Fruit fly (Drosophila melanogaster): Measurements from ENCODE around the gene CG15765.

Gene CG15765

DNA sequence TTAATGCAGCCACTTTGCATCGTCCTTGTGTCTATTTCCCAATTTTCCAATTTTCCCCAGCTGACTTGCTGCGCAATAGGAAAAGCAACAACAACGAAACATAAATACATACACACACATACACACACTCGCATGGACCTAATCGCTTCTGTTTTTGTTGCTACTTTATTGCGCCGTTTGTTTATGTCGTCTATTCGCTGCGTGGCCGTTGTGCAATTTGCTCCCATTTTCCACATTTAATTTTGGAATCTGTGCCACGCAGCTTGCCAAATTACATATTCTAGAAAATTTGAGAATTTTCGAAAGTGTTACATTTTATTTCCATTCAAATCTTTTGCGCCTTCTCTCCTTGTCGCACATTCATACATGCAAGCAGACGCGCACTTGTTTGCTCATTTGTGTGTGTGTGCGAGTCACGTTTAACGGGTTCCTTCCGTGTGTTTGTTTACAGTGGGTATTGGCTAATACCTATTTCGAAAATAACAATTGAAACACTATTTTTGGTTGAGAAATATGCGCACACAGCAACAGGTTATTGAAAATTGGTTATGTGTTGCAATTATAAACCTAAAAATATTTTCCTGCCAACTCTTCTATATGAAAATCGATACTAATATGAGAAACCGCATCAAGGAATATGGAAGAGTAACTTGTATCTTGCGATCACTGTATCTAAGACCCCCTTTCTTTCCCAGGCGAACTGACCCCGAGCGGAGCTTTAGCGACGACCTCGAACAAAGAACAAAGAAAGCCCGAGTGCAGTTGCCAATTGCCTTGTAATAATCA, 62.0 kb downstream of the CG15765 start:
- no peak for TF ChIP-seq pzg (GFP tag; optimal IDR thresholded peaks at IDR 0.05)
- no peak for TF ChIP-seq knrl (GFP tag; IDR thresholded peaks at IDR 0.05; ENCODE audit: partially characterized antibody)
- peak; percentile 62 for TF ChIP-seq Ptx1 (GFP tag; IDR thresholded peaks at IDR 0.05)
- TF ChIP-seq CG4854 (GFP tag; optimal IDR thresholded peaks at IDR 0.05), result peak; percentile 27
- no peak for TF ChIP-seq CG34224 (GFP tag; IDR thresholded peaks at IDR 0.05; ENCODE audit: partially characterized antibody)
- no peak for TF ChIP-seq tup (GFP tag; optimal IDR thresholded peaks at IDR 0.05)
- no peak for TF ChIP-seq fd3F (GFP tag; optimal IDR thresholded peaks at IDR 0.05)
- TF ChIP-seq Ets97D (GFP tag; optimal IDR thresholded peaks at IDR 0.05), result peak; percentile 15
- TF ChIP-seq D19B (GFP tag; optimal IDR thresholded peaks at IDR 0.05), result peak; percentile 27
- no peak for TF ChIP-seq CG5953 (GFP tag; IDR thresholded peaks at IDR 0.05)
- TF ChIP-seq cwo (GFP tag; optimal IDR thresholded peaks at IDR 0.05), result peak; percentile 97
- peak; percentile 62 for TF ChIP-seq CG15269 (tag; optimal IDR thresholded peaks at IDR 0.05)
- TF ChIP-seq CG10543 (GFP tag; optimal IDR thresholded peaks at IDR 0.05), result peak; percentile 1
- TF ChIP-seq CG14667 (GFP tag; IDR thresholded peaks at IDR 0.05), result no peak
- TF ChIP-seq Camta (GFP tag; optimal IDR thresholded peaks at IDR 0.05), result no peak
- TF ChIP-seq danr (GFP tag; IDR thresholded peaks at IDR 0.05), result no peak
- TF ChIP-seq CG10959 (GFP tag; IDR thresholded peaks at IDR 0.05), result no peak
- peak; percentile 58 for TF ChIP-seq CG8478 (optimal IDR thresholded peaks at IDR 0.05)
- no peak for TF ChIP-seq Hand (GFP tag; optimal IDR thresholded peaks at IDR 0.05)
- peak; percentile 55 for TF ChIP-seq CG7556 (GFP tag; optimal IDR thresholded peaks at IDR 0.05)
- peak; percentile 20 for TF ChIP-seq CG33213 (GFP tag; optimal IDR thresholded peaks at IDR 0.05)
- no peak for TF ChIP-seq mld (GFP tag; IDR thresholded peaks at IDR 0.05; ENCODE audit: partially characterized antibody)
- peak; percentile 3 for TF ChIP-seq cato (GFP tag; optimal IDR thresholded peaks at IDR 0.05; ENCODE audit: borderline replicate concordance)
- TF ChIP-seq CG11504 (tag; optimal IDR thresholded peaks at IDR 0.05), result peak; percentile 52
- TF ChIP-seq CG2129 (GFP tag; IDR thresholded peaks at IDR 0.05; ENCODE audit: partially characterized antibody), result no peak
- TF ChIP-seq H2.0 (GFP tag; IDR thresholded peaks at IDR 0.05), result no peak
- TF ChIP-seq CG14860 (GFP tag; IDR thresholded peaks at IDR 0.05; ENCODE audit: partially characterized antibody), result no peak
- peak; percentile 8 for TF ChIP-seq CrebB (tag; optimal IDR thresholded peaks at IDR 0.05)
- peak; percentile 36 for TF ChIP-seq Hr3 (GFP tag; optimal IDR thresholded peaks at IDR 0.05)
- peak; percentile 31 for TF ChIP-seq CG13123 (GFP tag; optimal IDR thresholded peaks at IDR 0.05)
- TF ChIP-seq C15 (GFP tag; IDR thresholded peaks at IDR 0.05), result no peak
- no peak for TF ChIP-seq gfzf (GFP tag; optimal IDR thresholded peaks at IDR 0.05)
- TF ChIP-seq peb (GFP tag; IDR thresholded peaks at IDR 0.05), result no peak
- no peak for TF ChIP-seq yki (optimal IDR thresholded peaks at IDR 0.05)
- peak; percentile 37 for TF ChIP-seq CG17385 (GFP tag; optimal IDR thresholded peaks at IDR 0.05)
- peak; percentile 9 for TF ChIP-seq Kr (GFP tag; optimal IDR thresholded peaks at IDR 0.05)
- 0 out of 2 replicates have a peak, but pooled peaks have one; percentile 23 for TF ChIP-seq CG17328 (GFP tag; IDR thresholded peaks at IDR 0.05)
- peak; percentile 8 for TF ChIP-seq MESR4 (GFP tag; optimal IDR thresholded peaks at IDR 0.05)
- no peak for TF ChIP-seq unc-4 (GFP tag; IDR thresholded peaks at IDR 0.05; ENCODE audit: partially characterized antibody)
- no peak for TF ChIP-seq emc (GFP tag; optimal IDR thresholded peaks at IDR 0.05)
- TF ChIP-seq Chrac-16 (GFP tag; optimal IDR thresholded peaks at IDR 0.05), result peak; percentile 45
- peak; percentile 80 for TF ChIP-seq sens (GFP tag)
- TF ChIP-seq Hmr (GFP tag; optimal IDR thresholded peaks at IDR 0.05), result peak; percentile 64
- TF ChIP-seq CG2199 (GFP tag; IDR thresholded peaks at IDR 0.05), result no peak
- TF ChIP-seq CG10431 (GFP tag; optimal IDR thresholded peaks at IDR 0.05), result no peak
- TF ChIP-seq amos (GFP tag; IDR thresholded peaks at IDR 0.05; ENCODE audit: partially characterized antibody), result no peak
- TF ChIP-seq CG10654 (GFP tag; optimal IDR thresholded peaks at IDR 0.05), result peak; percentile 17
- TF ChIP-seq tll (GFP tag; optimal IDR thresholded peaks at IDR 0.05), result no peak
- TF ChIP-seq psq (GFP tag; optimal IDR thresholded peaks at IDR 0.05), result peak; percentile 85
